Fruit fly (Drosophila melanogaster) whole organism, embryonic: ENCODE measurements around the gene CG6791.

Experiments used
- ATbp ChIP-seq: fragments of 200-800 bp; sonication (Bioruptor generic); optimal IDR thresholded peaks from 2 replicates; lab custom pipeline; 2017; ENCODE audit warnings: missing biosample characterization, mild to moderate bottlenecking, missing genetic modification characterization, missing genetic modification reagents
- Atf-2 ChIP-seq: fragments of 200-800 bp; sonication (Bioruptor generic); optimal IDR thresholded peaks from 2 replicates; lab custom pipeline; 2016; ENCODE audit warnings: missing biosample characterization, missing genetic modification characterization
- Bgb ChIP-seq: fragments of 200-800 bp; sonication (Bioruptor generic); IDR thresholded peaks from 2 replicates; pipeline ENCODE4 v1.3.6; 2022; ENCODE audit warnings: missing biosample characterization, missing genetic modification characterization; ENCODE audit not compliant: partially characterized antibody
- CG11696 ChIP-seq: fragments of 200-800 bp; sonication (Bioruptor generic); IDR thresholded peaks from 2 replicates; pipeline ENCODE4 v1.3.6; 2022; ENCODE audit warnings: missing biosample characterization, missing genetic modification characterization
- CG12769 ChIP-seq: fragments of 200-800 bp; sonication (Bioruptor generic); optimal IDR thresholded peaks from 2 replicates; lab custom pipeline; 2019; ENCODE audit warnings: missing biosample characterization, mild to moderate bottlenecking, missing genetic modification characterization, moderate library complexity
- CG13624 ChIP-seq: fragments of 200-800 bp; sonication (Bioruptor generic); optimal IDR thresholded peaks from 2 replicates; lab custom pipeline; 2016; ENCODE audit warnings: missing biosample characterization, missing genetic modification characterization
- CG16779 ChIP-seq: fragments of 200-800 bp; sonication (Bioruptor generic); IDR thresholded peaks from 2 replicates; pipeline ENCODE4 v1.3.6; 2022; ENCODE audit warnings: missing biosample characterization, missing genetic modification characterization
- CG16863 ChIP-seq: fragments of 200-800 bp; sonication (Bioruptor generic); optimal IDR thresholded peaks from 3 replicates; lab custom pipeline; 2016; ENCODE audit warnings: missing biosample characterization, missing genetic modification characterization
- CG17328 ChIP-seq: fragments of 200-800 bp; sonication (Bioruptor generic); IDR thresholded peaks from 2 replicates; pipeline ENCODE4 v1.3.6; 2022; ENCODE audit warnings: missing biosample characterization, missing genetic modification characterization
- CG31388 ChIP-seq: fragments of 200-800 bp; sonication (Bioruptor generic); optimal IDR thresholded peaks from 2 replicates; lab custom pipeline; 2016; ENCODE audit warnings: missing biosample characterization, missing genetic modification characterization
- CG3163 ChIP-seq: fragments of 200-800 bp; sonication (Bioruptor generic); optimal IDR thresholded peaks from 3 replicates; lab custom pipeline; 2016; ENCODE audit warnings: missing biosample characterization, missing genetic modification characterization
- CG32772 ChIP-seq: fragments of 200-800 bp; sonication (Bioruptor generic); IDR thresholded peaks from 2 replicates; pipeline ENCODE4 v1.3.6; 2022; ENCODE audit warnings: missing biosample characterization, missing genetic modification characterization
- CG34376 ChIP-seq: fragments of 200-800 bp; sonication (Bioruptor generic); optimal IDR thresholded peaks from 2 replicates; lab custom pipeline; 2018; ENCODE audit warnings: missing biosample characterization, mild to moderate bottlenecking, missing genetic modification characterization
- CG3726 ChIP-seq: fragments of 200-800 bp; sonication (Bioruptor generic); IDR thresholded peaks from 3 replicates; pipeline ENCODE4, ENCODE4 v1.3.6; 2022; ENCODE audit warnings: missing biosample characterization, missing genetic modification characterization
- CG4707 ChIP-seq: fragments of 200-800 bp; sonication (Bioruptor generic); optimal IDR thresholded peaks from 2 replicates; lab custom pipeline; 2018; ENCODE audit warnings: missing biosample characterization, mild to moderate bottlenecking, missing genetic modification characterization, moderate library complexity
- CG7372 ChIP-seq: fragments of 200-800 bp; sonication (Bioruptor generic); IDR thresholded peaks from 2 replicates; pipeline ENCODE4 v1.3.6; 2022; ENCODE audit warnings: missing biosample characterization, missing genetic modification characterization
- CG7839 ChIP-seq: fragments of 200-800 bp; sonication (Bioruptor generic); optimal IDR thresholded peaks from 3 replicates; lab custom pipeline; 2018; ENCODE audit warnings: missing biosample characterization, mild to moderate bottlenecking, missing genetic modification characterization, moderate library complexity
- CG7928 ChIP-seq: fragments of 200-800 bp; sonication (Bioruptor generic); optimal IDR thresholded peaks from 2 replicates; lab custom pipeline; 2017; ENCODE audit warnings: missing biosample characterization, mild to moderate bottlenecking, missing genetic modification characterization
- CG9609 ChIP-seq: fragments of 200-800 bp; sonication (Bioruptor generic); optimal IDR thresholded peaks from 3 replicates; lab custom pipeline; 2016; ENCODE audit warnings: missing biosample characterization, missing genetic modification characterization
- CoRest ChIP-seq: fragments of 200-800 bp; sonication (Bioruptor generic); optimal IDR thresholded peaks from 3 replicates; lab custom pipeline; 2018; ENCODE audit warnings: missing biosample characterization, mild to moderate bottlenecking, missing genetic modification characterization, moderate library complexity
- Dad ChIP-seq: fragments of 200-800 bp; sonication (Bioruptor generic); optimal IDR thresholded peaks from 3 replicates; lab custom pipeline; 2016; ENCODE audit warnings: missing biosample characterization, missing genetic modification characterization
- Dll ChIP-seq: fragments of 200-800 bp; sonication (Bioruptor generic); IDR thresholded peaks from 4 replicates; pipeline ENCODE4 v1.3.6; 2022; ENCODE audit warnings: missing biosample characterization, missing genetic modification characterization; ENCODE audit not compliant: partially characterized antibody
- ERR ChIP-seq: fragments of 200-800 bp; sonication (Bioruptor generic); optimal IDR thresholded peaks from 2 replicates; lab custom pipeline; 2016; ENCODE audit warnings: missing biosample characterization, missing genetic modification characterization
- Fer1 ChIP-seq: fragments of 200-800 bp; sonication (Bioruptor generic); optimal IDR thresholded peaks from 2 replicates; lab custom pipeline; 2017; ENCODE audit warnings: missing biosample characterization, mild to moderate bottlenecking, missing genetic modification characterization
- GATAe ChIP-seq: fragments of 200-800 bp; sonication (Bioruptor generic); conservative IDR thresholded peaks from 2 replicates; pipeline ENCODE4 v1.3.6; 2022; ENCODE audit warnings: missing biosample characterization, missing genetic modification characterization
- Hmx ChIP-seq: fragments of 200-800 bp; sonication (Bioruptor generic); optimal IDR thresholded peaks from 2 replicates; lab custom pipeline; 2016; ENCODE audit warnings: missing biosample characterization, missing genetic modification characterization
- Hr51 ChIP-seq, 2 experiments: fragments of 200-800 bp; sonication (Bioruptor generic); optimal IDR thresholded peaks; 2 replicates in 1 of 2; 3 replicates in 1 of 2; lab custom pipeline; 2016 to 2018; ENCODE audit warnings: missing biosample characterization in 2 of 2, missing genetic modification characterization in 2 of 2, mild to moderate bottlenecking in 1 of 2, moderate library complexity in 1 of 2
- MTF-1 ChIP-seq: fragments of 200-800 bp; sonication (Bioruptor generic); optimal IDR thresholded peaks from 2 replicates; lab custom pipeline; 2018; ENCODE audit warnings: missing biosample characterization, mild to moderate bottlenecking, missing genetic modification characterization, borderline replicate concordance
- Neu2 ChIP-seq: fragments of 200-800 bp; sonication (Bioruptor generic); optimal IDR thresholded peaks from 3 replicates; lab custom pipeline; 2016; ENCODE audit warnings: missing biosample characterization, missing genetic modification characterization, borderline replicate concordance
- Xbp1 ChIP-seq: fragments of 200-800 bp; sonication (Bioruptor generic); optimal IDR thresholded peaks from 3 replicates; lab custom pipeline; 2016; ENCODE audit warnings: missing biosample characterization, mild to moderate bottlenecking, missing genetic modification characterization
- YL-1 ChIP-seq: fragments of 200-800 bp; sonication (Bioruptor generic); optimal IDR thresholded peaks from 3 replicates; lab custom pipeline; 2017; ENCODE audit warnings: missing biosample characterization, mild to moderate bottlenecking, missing genetic modification characterization
- bcd ChIP-seq: fragments of 200-800 bp; sonication (Bioruptor generic); optimal IDR thresholded peaks from 2 replicates; lab custom pipeline; 2017; ENCODE audit warnings: missing biosample characterization, mild to moderate bottlenecking, missing genetic modification characterization
- chif ChIP-seq, 2 experiments: fragments of 200-800 bp; sonication (Bioruptor generic); optimal IDR thresholded peaks; 3 replicates each; lab custom pipeline; 2016; ENCODE audit warnings: missing biosample characterization in 2 of 2, missing genetic modification characterization in 2 of 2
- fd102C ChIP-seq: fragments of 200-800 bp; sonication (Bioruptor generic); optimal IDR thresholded peaks from 2 replicates; lab custom pipeline; 2018; ENCODE audit warnings: missing biosample characterization, mild to moderate bottlenecking, missing genetic modification characterization, moderate library complexity
- fd96Cb ChIP-seq: fragments of 200-800 bp; sonication (Bioruptor generic); optimal IDR thresholded peaks from 2 replicates; lab custom pipeline; 2018; ENCODE audit warnings: missing biosample characterization, mild to moderate bottlenecking, missing genetic modification characterization, moderate library complexity
- her ChIP-seq: fragments of 200-800 bp; sonication (Bioruptor generic); optimal IDR thresholded peaks from 2 replicates; lab custom pipeline; 2016; ENCODE audit warnings: missing biosample characterization, missing genetic modification characterization
- insv ChIP-seq, 2 experiments: fragments of 200-800 bp; sonication (Bioruptor generic); optimal IDR thresholded peaks; 3 replicates each; lab custom pipeline; 2016 to 2018; ENCODE audit warnings: missing biosample characterization in 2 of 2, missing genetic modification characterization in 2 of 2
- jing ChIP-seq: fragments of 200-800 bp; sonication (Bioruptor generic); optimal IDR thresholded peaks from 2 replicates; lab custom pipeline; 2018; ENCODE audit warnings: missing biosample characterization, mild to moderate bottlenecking, missing genetic modification characterization
- otp ChIP-seq: fragments of 200-800 bp; sonication (Bioruptor generic); IDR thresholded peaks from 3 replicates; pipeline ENCODE4, ENCODE4 v1.3.6; 2022; ENCODE audit warnings: missing biosample characterization, missing genetic modification characterization
- pan ChIP-seq, 4 experiments: fragments of >200 bp in 3 of 4; fragments of 200-800 bp in 1 of 4; sonication (Bioruptor generic) in 1 of 4; optimal IDR thresholded peaks in 3 of 4; IDR thresholded peaks in 1 of 4; 2 replicates each; pipeline versions ENCODE4 v1.3.6 to Lab custom; 2017 to 2022; ENCODE audit warnings: missing biosample characterization in 2 of 4, missing genetic modification characterization in 2 of 4, mixed read lengths in 1 of 4
- pnt ChIP-seq: fragments of 200-800 bp; sonication (Bioruptor generic); optimal IDR thresholded peaks from 3 replicates; lab custom pipeline; 2016; ENCODE audit warnings: missing biosample characterization, missing genetic modification characterization
- rib ChIP-seq: fragments of 200-800 bp; sonication (Bioruptor generic); IDR thresholded peaks from 2 replicates; pipeline ENCODE4 v1.3.6; 2022; ENCODE audit warnings: missing biosample characterization, missing genetic modification characterization
- sens-2 ChIP-seq: fragments of 200-800 bp; sonication (Bioruptor generic); IDR thresholded peaks from 2 replicates; pipeline ENCODE4 v1.3.6; 2022; ENCODE audit warnings: missing biosample characterization, missing genetic modification characterization
- sisA ChIP-seq: fragments of 200-800 bp; sonication (Bioruptor generic); IDR thresholded peaks from 2 replicates; pipeline ENCODE4 v1.3.6; 2022; ENCODE audit warnings: missing biosample characterization, missing genetic modification characterization
- so ChIP-seq: fragments of 200-800 bp; sonication (Bioruptor generic); IDR thresholded peaks from 3 replicates; pipeline ENCODE4 v1.3.6; 2022; ENCODE audit warnings: missing biosample characterization, missing genetic modification characterization
- tx ChIP-seq: fragments of 200-800 bp; sonication (Bioruptor generic); optimal IDR thresholded peaks from 2 replicates; lab custom pipeline; 2016; ENCODE audit warnings: missing biosample characterization, missing genetic modification characterization
- unc-4 ChIP-seq: fragments of 200-800 bp; sonication (Bioruptor generic); IDR thresholded peaks from 2 replicates; pipeline ENCODE4 v1.3.6; 2022; ENCODE audit warnings: missing biosample characterization, missing genetic modification characterization; ENCODE audit not compliant: partially characterized antibody
- vfl ChIP-seq: fragments of 200-800 bp; sonication (Bioruptor generic); optimal IDR thresholded peaks from 2 replicates; lab custom pipeline; 2016; ENCODE audit warnings: missing biosample characterization, missing genetic modification characterization

CG6791 gene

DNA sequence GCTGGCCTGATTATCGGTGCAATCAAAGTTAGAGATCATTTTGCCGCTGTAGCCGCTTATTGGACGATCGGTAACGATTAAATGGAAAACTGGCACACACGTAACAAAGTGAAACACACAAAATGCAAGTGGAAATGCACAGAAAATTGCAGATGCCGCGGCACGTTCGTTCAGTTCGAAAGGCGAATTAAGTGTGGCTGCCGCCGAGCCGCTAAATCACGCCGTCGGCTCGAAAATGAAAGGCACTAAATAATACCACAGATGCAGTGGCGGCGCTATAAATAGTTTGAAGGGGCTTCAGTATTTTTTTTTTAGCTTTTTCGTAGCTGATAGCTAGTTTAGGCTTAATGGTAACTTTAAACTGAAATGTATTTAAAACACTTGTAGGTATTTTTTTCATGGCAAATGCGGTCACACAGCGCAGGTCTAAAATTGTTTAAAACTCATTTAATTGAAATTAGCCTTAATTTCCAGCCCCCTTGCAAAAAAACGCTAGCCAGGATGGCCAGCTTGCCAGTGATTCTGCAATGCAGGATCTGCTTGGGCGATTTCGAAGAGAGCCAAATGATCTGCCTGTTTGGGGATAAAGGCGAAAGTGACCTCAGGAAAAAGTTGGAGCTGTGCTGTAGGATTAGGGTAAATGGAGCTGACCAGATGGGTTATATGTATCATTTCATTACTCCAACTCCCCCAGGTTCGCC, 29.9 kb upstream of the CG6791 start, which contains the start of the genes Jupiter and CG14710 (continued):
- TF ChIP-seq insv (GFP tag; optimal IDR thresholded peaks at IDR 0.05; lab: Kevin White, UChicago) (peak in 1 of 2 experiments; percentile 27), CG9609 (GFP tag; lab: Kevin White, UChicago) (peak; percentile 77), Dad (peak; percentile 79), YL-1 (GFP tag; lab: Kevin White, UChicago) (peak; percentile 76), jing (GFP tag; lab: Kevin White, UChicago) (peak; percentile 13), CG7839 (tag; lab: Kevin White, UChicago) (peak; percentile 55), unc-4 (GFP tag; lab: Robert Waterston, UW) (0 out of 2 replicates have a peak, but pooled peaks have one; percentile 30), Dll (peak; percentile 40; the same call in 1 of the 4 replicates), sisA (GFP tag; lab: Robert Waterston, UW) (peak; percentile 72), Hr51 (GFP tag; optimal IDR thresholded peaks at IDR 0.05; lab: Kevin White, UChicago) (peak; percentile 23 to 69), CG31388 (no peak), CG4707 (GFP tag; lab: Kevin White, UChicago) (no peak), CG17328 (GFP tag; lab: Robert Waterston, UW) (peak; percentile 66), CG7372 (GFP tag; lab: Robert Waterston, UW) (no peak), Atf-2 (GFP tag; lab: Kevin White, UChicago) (peak; percentile 42), Xbp1 (peak; percentile 86), CG16779 (GFP tag; lab: Robert Waterston, UW) (no peak), fd96Cb (tag; lab: Kevin White, UChicago) (peak; percentile 14), Neu2 (GFP tag; lab: Kevin White, UChicago) (no peak), CG34376 (GFP tag; lab: Kevin White, UChicago) (peak; percentile 63), sens-2 (GFP tag; lab: Robert Waterston, UW) (0 out of 2 replicates have a peak, but pooled peaks have one; percentile 36), chif (GFP tag; optimal IDR thresholded peaks at IDR 0.05; lab: Kevin White, UChicago) (peak; percentile 68 to 77), CG12769 (peak; percentile 72), Hmx (GFP tag; lab: Kevin White, UChicago) (no peak), rib (GFP tag; lab: Robert Waterston, UW) (0 out of 2 replicates have a peak, but pooled peaks have one; percentile 49), otp (GFP tag; lab: Robert Waterston, UW) (peak; percentile 60; the same call in 2 of the 3 replicates), GATAe (GFP tag; lab: Robert Waterston, UW) (no peak), Bgb (GFP tag; lab: Robert Waterston, UW) (no peak; the same call in 1 of the 2 replicates), CG13624 (peak; percentile 89), CG3726 (no peak), CG11696 (GFP tag; lab: Robert Waterston, UW) (no peak), tx (GFP tag; lab: Kevin White, UChicago) (peak; percentile 84), MTF-1 (GFP tag; lab: Kevin White, UChicago) (no peak), CG3163 (GFP tag; lab: Kevin White, UChicago) (peak; percentile 50), pan (optimal IDR thresholded peaks at IDR 0.05; lab: Kevin White, UChicago) (no peak), pan (GFP tag; optimal IDR thresholded peaks at IDR 0.05 in 1 of 2, IDR thresholded peaks at IDR 0.05 in 1 of 2) (peak in 1 of 2 experiments; percentile 45), ATbp (no peak), so (GFP tag; lab: Robert Waterston, UW) (peak; percentile 80; the same call in 1 of the 3 replicates), CG16863 (peak; percentile 23), CG7928 (GFP tag; lab: Kevin White, UChicago) (peak; percentile 29), CG32772 (peak; percentile 68), her (peak; percentile 78), ERR (GFP tag; lab: Kevin White, UChicago) (peak; percentile 78), CoRest (peak; percentile 79), vfl (GFP tag; lab: Kevin White, UChicago) (peak; percentile 75), Fer1 (peak; percentile 64), fd102C (GFP tag; lab: Kevin White, UChicago) (no peak), pnt (GFP tag; lab: Kevin White, UChicago) (peak; percentile 87), bcd (GFP tag; lab: Kevin White, UChicago) (peak; percentile 70)
